Fruit fly (Drosophila melanogaster): ENCODE results near the gene CG32655.

CG32655 gene

dm6 chrX:12222890-12223345, 12.8 kb downstream of the CG32655 start (continued):
- TF ChIP-seq cato (GFP tag; optimal IDR thresholded peaks at IDR 0.05; ENCODE audit: borderline replicate concordance) (no peak), BEAF-32 (GFP tag; optimal IDR thresholded peaks at IDR 0.05) (no peak), CG3726 (GFP tag; IDR thresholded peaks at IDR 0.05) (no peak), tll (GFP tag; optimal IDR thresholded peaks at IDR 0.05) (no peak), CG11085 (GFP tag; IDR thresholded peaks at IDR 0.05) (no peak), nerfin-2 (GFP tag; IDR thresholded peaks at IDR 0.05; ENCODE audit: partially characterized antibody) (no peak), Mad (GFP tag; optimal IDR thresholded peaks at IDR 0.05) (no peak), CG4328 (GFP tag; optimal IDR thresholded peaks at IDR 0.05) (no peak), grau (tag; optimal IDR thresholded peaks at IDR 0.05) (peak; percentile 64), jigr1 (GFP tag; IDR thresholded peaks at IDR 0.05) (0 out of 3 replicates have a peak, but pooled peaks have one; percentile 24), CG8924 (tag; optimal IDR thresholded peaks at IDR 0.05) (peak; percentile 69), Ravus (GFP tag; IDR thresholded peaks at IDR 0.05) (no peak; the same call in 1 of the 2 replicates), chif (GFP tag; optimal IDR thresholded peaks at IDR 0.05) (no peak), CG9727 (GFP tag; optimal IDR thresholded peaks at IDR 0.05) (peak; percentile 79), CG15011 (GFP tag; optimal IDR thresholded peaks at IDR 0.05) (no peak), CG12155 (GFP tag; optimal IDR thresholded peaks at IDR 0.05) (peak; percentile 15), pros (GFP tag; optimal IDR thresholded peaks at IDR 0.05) (no peak), salm (tag; optimal IDR thresholded peaks at IDR 0.05) (peak; percentile 64), h (optimal IDR thresholded peaks at IDR 0.05) (no peak), ken (GFP tag; IDR thresholded peaks at IDR 0.05) (peak; percentile 60; the same call in 1 of the 3 replicates), CG11723 (GFP tag; optimal IDR thresholded peaks at IDR 0.05) (peak; percentile 36), Taf1 (GFP tag; IDR thresholded peaks at IDR 0.05) (no peak), CG13424 (tag; optimal IDR thresholded peaks at IDR 0.05) (peak; percentile 82), CG14667 (GFP tag; IDR thresholded peaks at IDR 0.05) (peak; percentile 46; the same call in 1 of the 2 replicates), psq (GFP tag; optimal IDR thresholded peaks at IDR 0.05) (peak; percentile 30), CG12942 (GFP tag; optimal IDR thresholded peaks at IDR 0.05) (peak; percentile 54), Usf (GFP tag; optimal IDR thresholded peaks at IDR 0.05) (peak; percentile 31), eve (GFP tag; optimal IDR thresholded peaks at IDR 0.05) (no peak), CG3838 (GFP tag; optimal IDR thresholded peaks at IDR 0.05) (no peak), CG17359 (tag; optimal IDR thresholded peaks at IDR 0.05) (peak; percentile 83), CG7987 (GFP tag; optimal IDR thresholded peaks at IDR 0.05) (no peak), yki (optimal IDR thresholded peaks at IDR 0.05) (no peak), run (tag; optimal IDR thresholded peaks at IDR 0.05) (peak; percentile 61), pfk (GFP tag; optimal IDR thresholded peaks at IDR 0.05) (no peak), fd102C (GFP tag; optimal IDR thresholded peaks at IDR 0.05) (no peak), chm (GFP tag; IDR thresholded peaks at IDR 0.05) (0 out of 2 replicates have a peak, but pooled peaks have one; percentile 11), Dek (tag; optimal IDR thresholded peaks at IDR 0.05) (peak; percentile 12), CG12659 (GFP tag; optimal IDR thresholded peaks at IDR 0.05) (peak; percentile 54), gem (tag; optimal IDR thresholded peaks at IDR 0.05) (peak; percentile 88), Gsc (GFP tag; IDR thresholded peaks at IDR 0.05) (no peak), Abd-B (GFP tag; optimal IDR thresholded peaks at IDR 0.05) (peak; percentile 68), Dip3 (GFP tag; optimal IDR thresholded peaks at IDR 0.05) (no peak), CG11398 (GFP tag; optimal IDR thresholded peaks at IDR 0.05) (no peak), CG13894 (tag; optimal IDR thresholded peaks at IDR 0.05) (peak; percentile 15), Hmx (GFP tag; optimal IDR thresholded peaks at IDR 0.05) (no peak), CG14014 (GFP tag; IDR thresholded peaks at IDR 0.05) (no peak), CG14710 (tag; optimal IDR thresholded peaks at IDR 0.05) (peak; percentile 76), CG14050 (GFP tag; IDR thresholded peaks at IDR 0.05) (peak; percentile 51; the same call in 2 of the 3 replicates), CG9215 (GFP tag; IDR thresholded peaks at IDR 0.05) (no peak), CG12769 (tag; optimal IDR thresholded peaks at IDR 0.05) (peak; percentile 25), Ssrp (tag; optimal IDR thresholded peaks at IDR 0.05) (peak; percentile 80)

Data from whole organism, embryonic.